Fruit fly (Drosophila melanogaster) whole organism, embryonic: Measurements from ENCODE around the gene CG14647.

Source experiments
- Awh ChIP-seq: fragments of 200-800 bp; sonication (Bioruptor generic); IDR thresholded peaks from 2 replicates; pipeline ENCODE4, ENCODE4 v1.3.6; 2022; ENCODE audit warnings: missing biosample characterization, missing genetic modification characterization
- CG10366 ChIP-seq: fragments of 200-800 bp; sonication (Bioruptor generic); IDR thresholded peaks from 2 replicates; pipeline ENCODE4 v1.3.6; 2022; ENCODE audit warnings: missing biosample characterization, missing genetic modification characterization
- CG10979 ChIP-seq: fragments of 200-800 bp; sonication (Bioruptor generic); optimal IDR thresholded peaks from 2 replicates; lab custom pipeline; 2018; ENCODE audit warnings: missing biosample characterization, mild to moderate bottlenecking, missing genetic modification characterization, moderate library complexity
- CG13624 ChIP-seq: fragments of 200-800 bp; sonication (Bioruptor generic); optimal IDR thresholded peaks from 2 replicates; lab custom pipeline; 2016; ENCODE audit warnings: missing biosample characterization, missing genetic modification characterization
- CG15479 ChIP-seq: fragments of 200-800 bp; sonication (Bioruptor generic); optimal IDR thresholded peaks from 3 replicates; lab custom pipeline; 2019; ENCODE audit warnings: missing biosample characterization, mild to moderate bottlenecking, missing genetic modification characterization, moderate library complexity
- CG16863 ChIP-seq: fragments of 200-800 bp; sonication (Bioruptor generic); optimal IDR thresholded peaks from 3 replicates; lab custom pipeline; 2016; ENCODE audit warnings: missing biosample characterization, missing genetic modification characterization
- CG17912 ChIP-seq: fragments of 200-800 bp; sonication (Bioruptor generic); optimal IDR thresholded peaks from 2 replicates; lab custom pipeline; 2018; ENCODE audit warnings: missing biosample characterization, mild to moderate bottlenecking, missing genetic modification characterization
- CG18262 ChIP-seq: fragments of 200-800 bp; optimal IDR thresholded peaks from 3 replicates; lab custom pipeline; 2019; ENCODE audit warnings: missing biosample characterization, mild to moderate bottlenecking, missing genetic modification characterization, moderate library complexity
- CG18619 ChIP-seq: fragments of 200-800 bp; sonication (Bioruptor generic); optimal IDR thresholded peaks from 3 replicates; lab custom pipeline; 2017; ENCODE audit warnings: missing biosample characterization, mild to moderate bottlenecking, missing genetic modification characterization
- CG33213 ChIP-seq: fragments of 200-800 bp; sonication (Bioruptor generic); optimal IDR thresholded peaks from 3 replicates; lab custom pipeline; 2016; ENCODE audit warnings: missing biosample characterization, missing genetic modification characterization
- CG43689 ChIP-seq: fragments of 200-800 bp; sonication (Bioruptor generic); IDR thresholded peaks from 2 replicates; pipeline ENCODE4 v1.3.6; 2022; ENCODE audit warnings: missing biosample characterization, missing genetic modification characterization
- CG4404 ChIP-seq: fragments of 200-800 bp; sonication (Bioruptor generic); IDR thresholded peaks from 2 replicates; pipeline ENCODE4 v1.3.6; 2022; ENCODE audit warnings: missing biosample characterization, missing genetic modification characterization
- CG6813 ChIP-seq: fragments of 200-800 bp; sonication (Bioruptor generic); optimal IDR thresholded peaks from 2 replicates; lab custom pipeline; 2017; ENCODE audit warnings: missing biosample characterization, missing genetic modification characterization, mild to moderate bottlenecking, moderate library complexity, missing genetic modification reagents
- Eip74EF ChIP-seq, 2 experiments: fragments of 200-800 bp in 1 of 2; fragments of >200 bp in 1 of 2; sonication (Bioruptor generic) in 1 of 2; optimal IDR thresholded peaks; 2 replicates each; lab custom pipeline; 2017 to 2019; ENCODE audit warnings: missing biosample characterization in 2 of 2, missing genetic modification characterization in 2 of 2, mild to moderate bottlenecking in 1 of 2, moderate library complexity in 1 of 2
- Med ChIP-seq: fragments of 200-800 bp; sonication (Bioruptor generic); peaks from one replicate; lab custom pipeline; 2016; ENCODE audit warnings: missing biosample characterization, missing genetic modification characterization, mild to moderate bottlenecking, inconsistent platforms, moderate library complexity
- Nf-YB ChIP-seq: fragments of 200-800 bp; sonication (Bioruptor generic); optimal IDR thresholded peaks from 3 replicates; lab custom pipeline; 2019; ENCODE audit warnings: missing biosample characterization, mild to moderate bottlenecking, missing genetic modification characterization, moderate library complexity
- Optix ChIP-seq: fragments of 200-800 bp; sonication (Bioruptor generic); IDR thresholded peaks from 3 replicates; pipeline ENCODE4 v1.3.6; 2022; ENCODE audit warnings: missing biosample characterization, missing genetic modification characterization
- abd-A ChIP-seq: fragments of 200-800 bp; sonication (Bioruptor generic); optimal IDR thresholded peaks from 3 replicates; lab custom pipeline; 2019; ENCODE audit warnings: missing biosample characterization, mild to moderate bottlenecking, missing genetic modification characterization, moderate library complexity
- ac ChIP-seq: fragments of 200-800 bp; sonication (Bioruptor generic); optimal IDR thresholded peaks from 3 replicates; lab custom pipeline; 2017; ENCODE audit warnings: missing biosample characterization, mild to moderate bottlenecking, missing genetic modification characterization
- ap ChIP-seq: fragments of 200-800 bp; sonication (Bioruptor generic); IDR thresholded peaks from 2 replicates; pipeline ENCODE4 v1.3.6; 2022; ENCODE audit warnings: missing biosample characterization, missing genetic modification characterization
- chif ChIP-seq, 2 experiments: fragments of 200-800 bp; sonication (Bioruptor generic); optimal IDR thresholded peaks; 3 replicates each; lab custom pipeline; 2016; ENCODE audit warnings: missing biosample characterization in 2 of 2, missing genetic modification characterization in 2 of 2
- crc ChIP-seq: fragments of 200-800 bp; sonication (Bioruptor generic); optimal IDR thresholded peaks from 2 replicates; lab custom pipeline; 2016; ENCODE audit warnings: missing biosample characterization, missing genetic modification characterization
- crp ChIP-seq, 2 experiments: fragments of 200-800 bp; sonication (Bioruptor generic); optimal IDR thresholded peaks; 2 replicates in 1 of 2; 3 replicates in 1 of 2; lab custom pipeline; 2017; ENCODE audit warnings: missing biosample characterization in 2 of 2, missing genetic modification characterization in 2 of 2, mild to moderate bottlenecking in 1 of 2, moderate library complexity in 1 of 2
- fd102C ChIP-seq: fragments of 200-800 bp; sonication (Bioruptor generic); optimal IDR thresholded peaks from 2 replicates; lab custom pipeline; 2018; ENCODE audit warnings: missing biosample characterization, mild to moderate bottlenecking, missing genetic modification characterization, moderate library complexity
- fd96Cb ChIP-seq: fragments of 200-800 bp; sonication (Bioruptor generic); optimal IDR thresholded peaks from 2 replicates; lab custom pipeline; 2018; ENCODE audit warnings: missing biosample characterization, mild to moderate bottlenecking, missing genetic modification characterization, moderate library complexity
- ftz-f1 ChIP-seq: fragments of 200-800 bp; sonication (Bioruptor generic); optimal IDR thresholded peaks from 2 replicates; lab custom pipeline; 2016; ENCODE audit warnings: missing biosample characterization, missing genetic modification characterization
- gem ChIP-seq: fragments of 200-800 bp; sonication (Bioruptor generic); optimal IDR thresholded peaks from 2 replicates; lab custom pipeline; 2019; ENCODE audit warnings: missing biosample characterization, mild to moderate bottlenecking, missing genetic modification characterization, moderate library complexity
- grau ChIP-seq: fragments of 200-800 bp; optimal IDR thresholded peaks from 3 replicates; lab custom pipeline; 2019; ENCODE audit warnings: missing biosample characterization, mild to moderate bottlenecking, missing genetic modification characterization, moderate library complexity
- her ChIP-seq: fragments of 200-800 bp; sonication (Bioruptor generic); optimal IDR thresholded peaks from 2 replicates; lab custom pipeline; 2016; ENCODE audit warnings: missing biosample characterization, missing genetic modification characterization
- insv ChIP-seq, 2 experiments: fragments of 200-800 bp; sonication (Bioruptor generic); optimal IDR thresholded peaks; 3 replicates each; lab custom pipeline; 2016 to 2018; ENCODE audit warnings: missing biosample characterization in 2 of 2, missing genetic modification characterization in 2 of 2
- lmd ChIP-seq: fragments of 200-800 bp; sonication (Bioruptor generic); IDR thresholded peaks from 2 replicates; pipeline ENCODE4 v1.3.6; 2022; ENCODE audit warnings: missing biosample characterization, missing genetic modification characterization
- mld ChIP-seq: fragments of 200-800 bp; sonication (Bioruptor generic); IDR thresholded peaks from 3 replicates; pipeline ENCODE4 v1.3.6; 2022; ENCODE audit warnings: missing biosample characterization, missing genetic modification characterization; ENCODE audit not compliant: partially characterized antibody
- oc ChIP-seq: fragments of 200-800 bp; sonication (Bioruptor generic); optimal IDR thresholded peaks from 2 replicates; lab custom pipeline; 2018; ENCODE audit warnings: missing biosample characterization, mild to moderate bottlenecking, missing genetic modification characterization, moderate library complexity
- otp ChIP-seq: fragments of 200-800 bp; sonication (Bioruptor generic); IDR thresholded peaks from 3 replicates; pipeline ENCODE4, ENCODE4 v1.3.6; 2022; ENCODE audit warnings: missing biosample characterization, missing genetic modification characterization
- phol ChIP-seq: fragments of 200-800 bp; sonication (Bioruptor generic); optimal IDR thresholded peaks from 3 replicates; lab custom pipeline; 2018; ENCODE audit warnings: missing biosample characterization, mild to moderate bottlenecking, missing genetic modification characterization, moderate library complexity
- pnt ChIP-seq: fragments of 200-800 bp; sonication (Bioruptor generic); optimal IDR thresholded peaks from 3 replicates; lab custom pipeline; 2016; ENCODE audit warnings: missing biosample characterization, missing genetic modification characterization
- pzg ChIP-seq: fragments of 200-800 bp; sonication (Bioruptor generic); optimal IDR thresholded peaks from 3 replicates; lab custom pipeline; 2018; ENCODE audit warnings: missing biosample characterization, mild to moderate bottlenecking, missing genetic modification characterization, moderate library complexity
- slou ChIP-seq: fragments of 200-800 bp; sonication (Bioruptor generic); optimal IDR thresholded peaks from 3 replicates; lab custom pipeline; 2016; ENCODE audit warnings: missing biosample characterization, missing genetic modification characterization
- zfh2 ChIP-seq: fragments of 200-800 bp; sonication (Bioruptor generic); optimal IDR thresholded peaks from 2 replicates; lab custom pipeline; 2016; ENCODE audit warnings: missing biosample characterization, missing genetic modification characterization

CG14647 gene

DNA sequence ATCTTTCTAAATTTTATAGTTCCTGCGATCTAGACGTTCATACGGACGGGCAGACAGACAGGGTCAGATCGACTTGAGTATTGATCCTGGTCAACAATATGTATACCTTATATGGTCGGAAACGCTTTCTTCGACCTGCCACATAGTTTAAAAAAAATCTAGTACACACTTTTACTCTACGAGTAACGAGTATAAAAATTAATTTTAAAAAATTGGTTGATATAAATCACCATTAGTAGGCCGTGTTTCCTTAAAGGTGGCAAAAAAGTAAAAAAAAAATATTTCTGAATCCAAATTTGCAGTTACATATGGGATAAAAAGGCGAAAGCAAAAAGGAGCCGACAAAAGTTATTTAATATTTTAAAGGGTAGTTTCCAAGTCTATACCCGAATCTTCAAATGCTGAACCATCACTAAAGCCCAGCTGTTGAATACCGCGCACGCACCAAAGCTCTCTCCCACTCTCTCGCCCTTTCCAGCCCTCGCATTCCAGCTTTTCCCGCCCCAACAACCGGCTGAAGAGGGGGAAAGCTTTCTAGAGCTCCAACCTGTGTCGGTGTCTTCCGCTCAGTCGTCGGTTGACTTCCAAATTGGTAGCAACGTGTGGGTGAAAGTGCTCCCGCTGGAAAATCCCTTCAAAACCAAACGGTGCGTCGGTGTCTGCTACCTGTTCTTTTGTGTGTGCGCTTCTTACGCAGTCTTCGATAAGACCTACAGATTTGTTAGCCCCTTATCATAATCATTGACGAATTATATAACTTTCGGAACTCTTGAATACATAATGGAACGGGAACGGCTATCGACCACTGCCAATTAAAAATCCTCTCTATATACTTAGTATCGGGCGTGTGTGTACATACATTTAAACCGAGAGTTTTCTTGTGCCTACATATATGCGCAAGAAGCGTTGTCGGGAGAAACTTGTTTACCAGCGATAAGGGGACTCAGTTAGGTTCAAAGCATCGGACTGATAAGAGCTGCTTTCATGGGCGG, 21.7 kb upstream of the CG14647 start, which contains the start of gene Sfxn1-3 (continued):
- no peak for TF ChIP-seq abd-A (tag; lab: Kevin White, UChicago)
- TF ChIP-seq CG10366, result no peak
- no peak for TF ChIP-seq fd96Cb (tag; lab: Kevin White, UChicago)
- peak; percentile 51; the same call in 1 of the 2 replicates for TF ChIP-seq lmd (GFP tag; lab: Robert Waterston, UW)
- TF ChIP-seq CG43689 (GFP tag; lab: Robert Waterston, UW), result no peak
- TF ChIP-seq zfh2 (GFP tag; lab: Kevin White, UChicago), result no peak
- TF ChIP-seq phol, result peak; percentile 20
- no peak for TF ChIP-seq fd102C (GFP tag; lab: Kevin White, UChicago)
- no peak for TF ChIP-seq ac (GFP tag; lab: Kevin White, UChicago)
- no peak for TF ChIP-seq chif (GFP tag; optimal IDR thresholded peaks at IDR 0.05; lab: Kevin White, UChicago)
- TF ChIP-seq Optix (GFP tag; lab: Robert Waterston, UW), result peak; percentile 21; the same call in 1 of the 3 replicates
- peak in 1 of 2 experiments; percentile 79 for TF ChIP-seq Eip74EF (GFP tag; optimal IDR thresholded peaks at IDR 0.05; lab: Kevin White, UChicago)
- TF ChIP-seq CG18619 (GFP tag; lab: Kevin White, UChicago), result no peak
- TF ChIP-seq gem, result peak; percentile 61
- TF ChIP-seq crc (GFP tag; lab: Kevin White, UChicago), result no peak
- TF ChIP-seq insv (GFP tag; optimal IDR thresholded peaks at IDR 0.05; lab: Kevin White, UChicago), result peak in 1 of 2 experiments; percentile 24
- TF ChIP-seq ftz-f1, result peak; percentile 4
- TF ChIP-seq CG4404 (GFP tag; lab: Robert Waterston, UW), result no peak
- peak; percentile 10 for TF ChIP-seq CG16863 (GFP tag; lab: Kevin White, UChicago)
- no peak for TF ChIP-seq CG33213
- TF ChIP-seq slou, result no peak
- TF ChIP-seq her (GFP tag; lab: Kevin White, UChicago), result peak; percentile 51
- TF ChIP-seq crp (GFP tag; optimal IDR thresholded peaks at IDR 0.05; lab: Kevin White, UChicago), result peak in 1 of 2 experiments; percentile 66
- peak; percentile 96 for TF ChIP-seq CG15479 (GFP tag; lab: Kevin White, UChicago)
- TF ChIP-seq ap (GFP tag; lab: Robert Waterston, UW), result peak; percentile 54; the same call in 1 of the 2 replicates
- TF ChIP-seq oc (tag; lab: Kevin White, UChicago), result peak; percentile 68
- TF ChIP-seq otp, result no peak; the same call in 1 of the 3 replicates
- TF ChIP-seq Nf-YB, result peak; percentile 22
- no peak for TF ChIP-seq mld (GFP tag; lab: Robert Waterston, UW)
- TF ChIP-seq CG17912 (GFP tag; lab: Kevin White, UChicago), result peak; percentile 46
- peak; percentile 23 for TF ChIP-seq grau (tag; lab: Kevin White, UChicago)
- peak; percentile 16 for TF ChIP-seq pnt (GFP tag; lab: Kevin White, UChicago)
- no peak; the same call in 1 of the 2 replicates for TF ChIP-seq Awh
- TF ChIP-seq Med (GFP tag; lab: Kevin White, UChicago), result peak; percentile 94
- peak; percentile 28 for TF ChIP-seq CG18262
- TF ChIP-seq CG13624, result peak; percentile 46
- peak; percentile 49 for TF ChIP-seq pzg (GFP tag; lab: Kevin White, UChicago)
- peak; percentile 11 for TF ChIP-seq CG6813 (GFP tag; lab: Kevin White, UChicago)
- peak; percentile 24 for TF ChIP-seq CG10979 (tag; lab: Kevin White, UChicago)
